Worm (Caenorhabditis elegans) whole organism, L2 larva: ENCODE measurements around the gene hsp-17.

Experiments
- alr-1 ChIP-seq: fragments of 150-350 bp; optimal IDR thresholded peaks from 2 replicates; lab custom pipeline; 2014; ENCODE audit warnings: missing biosample characterization, missing genetic modification characterization
- ceh-16 ChIP-seq: fragments of 150-350 bp; optimal IDR thresholded peaks from 2 replicates; lab custom pipeline; 2014; ENCODE audit warnings: missing biosample characterization, missing genetic modification characterization
- fos-1 ChIP-seq: fragments of 150-350 bp; optimal IDR thresholded peaks from 2 replicates; lab custom pipeline; 2014; ENCODE audit warnings: missing biosample characterization, missing genetic modification characterization
- lin-11 ChIP-seq: fragments of 150-350 bp; sonication (generic microtip); optimal IDR thresholded peaks from 2 replicates; lab custom pipeline; 2014; ENCODE audit warnings: missing biosample characterization, missing genetic modification characterization, inconsistent platforms, mixed read lengths
- nhr-12 ChIP-seq: fragments of 150-350 bp; optimal IDR thresholded peaks from 2 replicates; lab custom pipeline; 2014; ENCODE audit warnings: missing biosample characterization, missing genetic modification characterization
- sem-4 ChIP-seq: fragments of 150-350 bp; optimal IDR thresholded peaks from 2 replicates; lab custom pipeline; 2014; ENCODE audit warnings: missing biosample characterization, missing genetic modification reagents, missing genetic modification characterization
- unc-55 ChIP-seq: fragments of 150-350 bp; sonication (generic microtip); optimal IDR thresholded peaks from 3 replicates; lab custom pipeline; 2014; ENCODE audit warnings: missing biosample characterization, missing genetic modification reagents, missing genetic modification characterization

ce11 chrV:8426210-8426609 lies 40.5 kb upstream of the hsp-17 start:
- TF ChIP-seq fos-1 (tag; lab: Kevin White, UChicago), result no peak
- no peak for TF ChIP-seq lin-11 (tag; lab: Kevin White, UChicago)
- TF ChIP-seq sem-4, result no peak
- TF ChIP-seq alr-1 (tag; lab: Kevin White, UChicago), result no peak
- peak; percentile 25 for TF ChIP-seq unc-55
- no peak for TF ChIP-seq ceh-16 (tag; lab: Kevin White, UChicago)
- no peak for TF ChIP-seq nhr-12 (tag; lab: Kevin White, UChicago)
